Fruit fly (Drosophila melanogaster) whole organism, embryonic: ENCODE measurements around the gene CG12118.
A peak's percentile ranks its signal among the peaks of the same experiment; 100 is the strongest.

Experiments used
- ATbp ChIP-seq: fragments of 200-800 bp; sonication (Bioruptor generic); optimal IDR thresholded peaks from 2 replicates; lab custom pipeline; 2017; ENCODE audit warnings: missing biosample characterization, mild to moderate bottlenecking, missing genetic modification characterization, missing genetic modification reagents
- Bdp1 ChIP-seq: fragments of 200-800 bp; sonication (Bioruptor generic); optimal IDR thresholded peaks from 3 replicates; lab custom pipeline; 2016; ENCODE audit warnings: missing biosample characterization, missing genetic modification characterization
- Bgb ChIP-seq: fragments of 200-800 bp; sonication (Bioruptor generic); IDR thresholded peaks from 2 replicates; pipeline ENCODE4 v1.3.6; 2022; ENCODE audit warnings: missing biosample characterization, missing genetic modification characterization; ENCODE audit not compliant: partially characterized antibody
- CG1233 ChIP-seq: fragments of 200-800 bp; sonication (Bioruptor generic); optimal IDR thresholded peaks from 4 replicates; lab custom pipeline; 2018; ENCODE audit warnings: missing biosample characterization, mild to moderate bottlenecking, missing genetic modification characterization
- CG13287 ChIP-seq: fragments of 200-800 bp; sonication (Bioruptor generic); IDR thresholded peaks from 2 replicates; pipeline ENCODE4 v1.3.6; 2022; ENCODE audit warnings: missing biosample characterization, missing genetic modification characterization; ENCODE audit not compliant: partially characterized antibody
- CG15514 ChIP-seq: fragments of 200-800 bp; sonication (Bioruptor generic); optimal IDR thresholded peaks from 3 replicates; lab custom pipeline; 2017; ENCODE audit warnings: missing biosample characterization, missing genetic modification characterization, mild to moderate bottlenecking, moderate library complexity, missing genetic modification reagents
- CG1603 ChIP-seq: fragments of 200-800 bp; sonication (Bioruptor generic); optimal IDR thresholded peaks from 2 replicates; lab custom pipeline; 2019; ENCODE audit warnings: missing biosample characterization, mild to moderate bottlenecking, missing genetic modification characterization, moderate library complexity
- CG17829 ChIP-seq: fragments of 200-800 bp; optimal IDR thresholded peaks from 2 replicates; lab custom pipeline; 2019; ENCODE audit warnings: missing biosample characterization, mild to moderate bottlenecking, missing genetic modification characterization, moderate library complexity
- CG1832 ChIP-seq: fragments of 200-800 bp; sonication (Bioruptor generic); optimal IDR thresholded peaks from 2 replicates; lab custom pipeline; 2017; ENCODE audit warnings: missing biosample characterization, mild to moderate bottlenecking, missing genetic modification characterization, inconsistent platforms
- CG18764 ChIP-seq: fragments of 200-800 bp; sonication (Bioruptor generic); optimal IDR thresholded peaks from 3 replicates; lab custom pipeline; 2016; ENCODE audit warnings: missing biosample characterization, missing genetic modification characterization
- CG2120 ChIP-seq: fragments of 200-800 bp; sonication (Bioruptor generic); optimal IDR thresholded peaks from 3 replicates; lab custom pipeline; 2016; ENCODE audit warnings: missing biosample characterization, missing genetic modification characterization
- CG2889 ChIP-seq: fragments of 200-800 bp; sonication (Bioruptor generic); IDR thresholded peaks from 3 replicates; pipeline ENCODE4 v1.3.6; 2022; ENCODE audit warnings: missing biosample characterization, missing genetic modification characterization
- CG3281 ChIP-seq: fragments of 200-800 bp; sonication (Bioruptor generic); optimal IDR thresholded peaks from 3 replicates; lab custom pipeline; 2017; ENCODE audit warnings: missing biosample characterization, mild to moderate bottlenecking, missing genetic modification characterization
- CG4282 ChIP-seq: fragments of 200-800 bp; sonication (Bioruptor generic); optimal IDR thresholded peaks from 2 replicates; lab custom pipeline; 2016; ENCODE audit warnings: missing biosample characterization, missing genetic modification characterization
- CG4328 ChIP-seq: fragments of 200-800 bp; sonication (Bioruptor generic); optimal IDR thresholded peaks from 3 replicates; lab custom pipeline; 2017; ENCODE audit warnings: missing biosample characterization, missing genetic modification reagents, missing genetic modification characterization
- CG7271 ChIP-seq: fragments of 200-800 bp; sonication (Bioruptor generic); optimal IDR thresholded peaks from 2 replicates; lab custom pipeline; 2018; ENCODE audit warnings: missing biosample characterization, mild to moderate bottlenecking, missing genetic modification characterization, moderate library complexity
- CG7556 ChIP-seq: fragments of 200-800 bp; sonication (Bioruptor generic); optimal IDR thresholded peaks from 2 replicates; lab custom pipeline; 2017; ENCODE audit warnings: missing biosample characterization, mild to moderate bottlenecking, missing genetic modification characterization
- CG7839 ChIP-seq: fragments of 200-800 bp; sonication (Bioruptor generic); optimal IDR thresholded peaks from 3 replicates; lab custom pipeline; 2018; ENCODE audit warnings: missing biosample characterization, mild to moderate bottlenecking, missing genetic modification characterization, moderate library complexity
- CG7963 ChIP-seq: fragments of 200-800 bp; sonication (Bioruptor generic); IDR thresholded peaks from 3 replicates; pipeline ENCODE4 v1.3.6; 2022; ENCODE audit warnings: missing biosample characterization, missing genetic modification characterization; ENCODE audit not compliant: partially characterized antibody
- CG8944 ChIP-seq: fragments of 200-800 bp; sonication (Bioruptor generic); optimal IDR thresholded peaks from 3 replicates; lab custom pipeline; 2016; ENCODE audit warnings: missing biosample characterization, missing genetic modification characterization
- CG9215 ChIP-seq: fragments of 200-800 bp; sonication (Bioruptor generic); IDR thresholded peaks from 2 replicates; pipeline ENCODE4 v1.3.6; 2022; ENCODE audit warnings: missing biosample characterization, missing genetic modification characterization
- CG9727 ChIP-seq: fragments of 200-800 bp; sonication (Bioruptor generic); optimal IDR thresholded peaks from 3 replicates; lab custom pipeline; 2017; ENCODE audit warnings: missing biosample characterization, mild to moderate bottlenecking, missing genetic modification characterization
- CHES-1-like ChIP-seq: fragments of 200-800 bp; sonication (Bioruptor generic); optimal IDR thresholded peaks from 2 replicates; lab custom pipeline; 2016; ENCODE audit warnings: missing biosample characterization, missing genetic modification characterization
- Chrac-16 ChIP-seq: fragments of 200-800 bp; sonication (Bioruptor generic); optimal IDR thresholded peaks from 3 replicates; lab custom pipeline; 2016; ENCODE audit warnings: missing biosample characterization, missing genetic modification characterization
- Drgx ChIP-seq: fragments of 200-800 bp; sonication (Bioruptor generic); IDR thresholded peaks from 2 replicates; pipeline ENCODE4 v1.3.6; 2022; ENCODE audit warnings: missing biosample characterization, missing genetic modification characterization
- H15 ChIP-seq: fragments of 200-800 bp; sonication (Bioruptor generic); IDR thresholded peaks from 3 replicates; pipeline ENCODE4 v1.3.6; 2022; ENCODE audit warnings: missing biosample characterization, missing genetic modification characterization
- H2.0 ChIP-seq: fragments of 200-800 bp; sonication (Bioruptor generic); IDR thresholded peaks from 2 replicates; pipeline ENCODE4 v1.3.6; 2022; ENCODE audit warnings: missing biosample characterization, missing genetic modification characterization
- Hey ChIP-seq: fragments of 200-800 bp; sonication (Bioruptor generic); optimal IDR thresholded peaks from 3 replicates; lab custom pipeline; 2018; ENCODE audit warnings: missing biosample characterization, mild to moderate bottlenecking, missing genetic modification characterization
- Hr51 ChIP-seq, 2 experiments: fragments of 200-800 bp; sonication (Bioruptor generic); optimal IDR thresholded peaks; 2 replicates in 1 of 2; 3 replicates in 1 of 2; lab custom pipeline; 2016 to 2018; ENCODE audit warnings: missing biosample characterization in 2 of 2, missing genetic modification characterization in 2 of 2, mild to moderate bottlenecking in 1 of 2, moderate library complexity in 1 of 2
- Mrtf ChIP-seq: fragments of 200-800 bp; sonication (Bioruptor generic); IDR thresholded peaks from 3 replicates; pipeline ENCODE4 v1.3.6; 2022; ENCODE audit warnings: missing biosample characterization, missing genetic modification characterization
- Tbp ChIP-seq: fragments of >200 bp; optimal IDR thresholded peaks from 2 replicates; lab custom pipeline; 2018; ENCODE audit warnings: missing biosample characterization, missing genetic modification characterization
- ac ChIP-seq: fragments of 200-800 bp; sonication (Bioruptor generic); optimal IDR thresholded peaks from 3 replicates; lab custom pipeline; 2017; ENCODE audit warnings: missing biosample characterization, mild to moderate bottlenecking, missing genetic modification characterization
- bigmax ChIP-seq: fragments of 200-800 bp; sonication (Bioruptor generic); optimal IDR thresholded peaks from 2 replicates; lab custom pipeline; 2018; ENCODE audit warnings: missing biosample characterization, mild to moderate bottlenecking, missing genetic modification characterization
- ci ChIP-seq: fragments of 200-800 bp; sonication (Bioruptor generic); IDR thresholded peaks from 3 replicates; pipeline ENCODE4 v1.3.6; 2022; ENCODE audit warnings: missing biosample characterization, missing genetic modification characterization
- crol ChIP-seq: fragments of 200-800 bp; sonication (Bioruptor generic); IDR thresholded peaks from 2 replicates; pipeline ENCODE4 v1.3.6; 2022; ENCODE audit warnings: missing biosample characterization, missing genetic modification characterization
- emc ChIP-seq: fragments of 200-800 bp; sonication (Bioruptor generic); optimal IDR thresholded peaks from 2 replicates; lab custom pipeline; 2016; ENCODE audit warnings: missing biosample characterization, missing genetic modification characterization
- ems ChIP-seq: fragments of 200-800 bp; sonication (Bioruptor generic); optimal IDR thresholded peaks from 3 replicates; lab custom pipeline; 2016; ENCODE audit warnings: missing biosample characterization, missing genetic modification characterization
- exex ChIP-seq: fragments of 200-800 bp; sonication (Bioruptor generic); optimal IDR thresholded peaks from 4 replicates; lab custom pipeline; 2018; ENCODE audit warnings: missing biosample characterization, mild to moderate bottlenecking, missing genetic modification characterization, moderate library complexity
- fd3F ChIP-seq: fragments of 200-800 bp; sonication (Bioruptor generic); optimal IDR thresholded peaks from 2 replicates; lab custom pipeline; 2018; ENCODE audit warnings: missing biosample characterization, mild to moderate bottlenecking, missing genetic modification characterization, moderate library complexity
- ftz-f1 ChIP-seq: fragments of 200-800 bp; sonication (Bioruptor generic); optimal IDR thresholded peaks from 2 replicates; lab custom pipeline; 2016; ENCODE audit warnings: missing biosample characterization, missing genetic modification characterization
- gem ChIP-seq: fragments of 200-800 bp; sonication (Bioruptor generic); optimal IDR thresholded peaks from 2 replicates; lab custom pipeline; 2019; ENCODE audit warnings: missing biosample characterization, mild to moderate bottlenecking, missing genetic modification characterization, moderate library complexity
- hb ChIP-seq: fragments of 200-800 bp; sonication (Bioruptor generic); IDR thresholded peaks from 3 replicates; pipeline ENCODE4 v1.3.6; 2022; ENCODE audit warnings: missing biosample characterization, missing genetic modification characterization; ENCODE audit not compliant: partially characterized antibody
- lola ChIP-seq, 3 experiments: fragments of >200 bp in 2 of 3; fragments of 200-800 bp in 1 of 3; sonication (Bioruptor generic) in 1 of 3; optimal IDR thresholded peaks; 2 replicates each; lab custom pipeline; 2017 to 2019; ENCODE audit warnings: missing biosample characterization in 3 of 3, missing genetic modification characterization in 3 of 3, mild to moderate bottlenecking in 1 of 3, moderate library complexity in 1 of 3
- peb ChIP-seq: fragments of 200-800 bp; sonication (Bioruptor generic); IDR thresholded peaks from 2 replicates; pipeline ENCODE4 v1.3.6; 2022; ENCODE audit warnings: missing biosample characterization, missing genetic modification characterization
- sens-2 ChIP-seq: fragments of 200-800 bp; sonication (Bioruptor generic); IDR thresholded peaks from 2 replicates; pipeline ENCODE4 v1.3.6; 2022; ENCODE audit warnings: missing biosample characterization, missing genetic modification characterization
- sqz ChIP-seq: fragments of 200-800 bp; sonication (Bioruptor generic); optimal IDR thresholded peaks from 3 replicates; lab custom pipeline; 2018; ENCODE audit warnings: missing biosample characterization, mild to moderate bottlenecking, missing genetic modification characterization
- trh ChIP-seq: fragments of 200-800 bp; sonication (Bioruptor generic); optimal IDR thresholded peaks from 2 replicates; lab custom pipeline; 2016; ENCODE audit warnings: missing biosample characterization, missing genetic modification characterization
- tx ChIP-seq: fragments of 200-800 bp; sonication (Bioruptor generic); optimal IDR thresholded peaks from 2 replicates; lab custom pipeline; 2016; ENCODE audit warnings: missing biosample characterization, missing genetic modification characterization
- vfl ChIP-seq: fragments of 200-800 bp; sonication (Bioruptor generic); optimal IDR thresholded peaks from 2 replicates; lab custom pipeline; 2016; ENCODE audit warnings: missing biosample characterization, missing genetic modification characterization
- zf30C ChIP-seq: fragments of 200-800 bp; sonication (Bioruptor generic); optimal IDR thresholded peaks from 3 replicates; lab custom pipeline; 2018; ENCODE audit warnings: missing biosample characterization, mild to moderate bottlenecking, missing genetic modification characterization

The CG12118 gene

DNA sequence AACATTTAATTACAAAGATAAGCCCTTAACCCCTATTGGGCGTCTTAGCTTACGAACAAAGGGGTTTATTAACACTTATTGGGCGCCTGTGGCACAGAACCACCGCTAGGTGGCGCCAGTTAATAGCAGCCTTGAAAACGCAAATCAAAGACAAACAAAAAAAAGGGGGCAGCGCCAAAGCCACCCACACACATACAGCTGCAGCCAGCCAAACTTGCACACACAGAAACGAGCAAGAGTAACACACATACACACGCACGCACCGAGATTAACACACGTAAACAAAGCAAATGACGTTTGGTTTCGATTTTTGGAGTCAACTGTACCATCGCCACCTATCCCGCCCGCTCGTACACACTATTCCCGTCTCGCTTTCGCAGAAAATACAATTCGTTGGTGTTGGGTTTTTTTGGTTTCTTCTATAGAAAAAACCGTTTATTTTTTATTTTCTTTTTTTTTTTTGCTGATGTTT, 44.1 kb downstream of the CG12118 start (continued):
- TF ChIP-seq CG7839 (tag; lab: Kevin White, UChicago): peak; percentile 33
- no peak for TF ChIP-seq vfl (GFP tag; lab: Kevin White, UChicago)
- peak; percentile 63 for TF ChIP-seq CG15514 (GFP tag; lab: Kevin White, UChicago)
- no peak for TF ChIP-seq crol (GFP tag; lab: Robert Waterston, UW)
- TF ChIP-seq CG17829 (tag; lab: Kevin White, UChicago): peak; percentile 16
- TF ChIP-seq Bdp1: no peak
- no peak for TF ChIP-seq H15
- peak; percentile 30 for TF ChIP-seq CG9727 (GFP tag; lab: Kevin White, UChicago)
- no peak for TF ChIP-seq trh
- TF ChIP-seq Hr51 (GFP tag; optimal IDR thresholded peaks at IDR 0.05; lab: Kevin White, UChicago): no peak
- peak; percentile 48 for TF ChIP-seq CG2120 (GFP tag; lab: Kevin White, UChicago)
- TF ChIP-seq tx (GFP tag; lab: Kevin White, UChicago): no peak
- 0 out of 2 replicates have a peak, but pooled peaks have one; percentile 30 for TF ChIP-seq sens-2
- no peak for TF ChIP-seq CG1832 (GFP tag; lab: Kevin White, UChicago)
- TF ChIP-seq CG9215 (GFP tag; lab: Robert Waterston, UW): no peak
- TF ChIP-seq Bgb: 0 out of 2 replicates have a peak, but pooled peaks have one; percentile 30
- peak; percentile 41 for TF ChIP-seq fd3F (GFP tag; lab: Kevin White, UChicago)
- peak; percentile 38 for TF ChIP-seq CHES-1-like (GFP tag; lab: Kevin White, UChicago)
- TF ChIP-seq H2.0 (GFP tag; lab: Robert Waterston, UW): no peak
- peak; percentile 27 for TF ChIP-seq CG4282 (GFP tag; lab: Kevin White, UChicago)
- TF ChIP-seq ems: no peak
- TF ChIP-seq CG3281 (GFP tag; lab: Kevin White, UChicago): peak; percentile 53
- no peak for TF ChIP-seq Mrtf
- TF ChIP-seq ftz-f1 (GFP tag; lab: Kevin White, UChicago): peak; percentile 96
- TF ChIP-seq emc (GFP tag; lab: Kevin White, UChicago): no peak
- TF ChIP-seq sqz: peak; percentile 83
- TF ChIP-seq lola (GFP tag; optimal IDR thresholded peaks at IDR 0.05; lab: Kevin White, UChicago): no peak
- no peak for TF ChIP-seq CG18764 (GFP tag; lab: Kevin White, UChicago)
- TF ChIP-seq CG1603 (tag; lab: Kevin White, UChicago): peak; percentile 15
- TF ChIP-seq ac (GFP tag; lab: Kevin White, UChicago): no peak
- TF ChIP-seq bigmax (GFP tag; lab: Kevin White, UChicago): no peak
- no peak for TF ChIP-seq peb
- no peak for TF ChIP-seq CG8944
- TF ChIP-seq gem (tag; lab: Kevin White, UChicago): no peak
- no peak for TF ChIP-seq Tbp (GFP tag; lab: Kevin White, UChicago)
- TF ChIP-seq hb (GFP tag; lab: Robert Waterston, UW): no peak
- TF ChIP-seq CG1233 (GFP tag; lab: Kevin White, UChicago): no peak
- no peak for TF ChIP-seq CG7963 (GFP tag; lab: Robert Waterston, UW)
- peak; percentile 24 for TF ChIP-seq Chrac-16 (GFP tag; lab: Kevin White, UChicago)
- no peak for TF ChIP-seq CG4328
- peak; percentile 68 for TF ChIP-seq Drgx (GFP tag; lab: Robert Waterston, UW)
- TF ChIP-seq zf30C (GFP tag; lab: Kevin White, UChicago): peak; percentile 43
- TF ChIP-seq ci (GFP tag; lab: Robert Waterston, UW): peak; percentile 73; the same call in 2 of the 3 replicates
- TF ChIP-seq CG7271 (tag; lab: Kevin White, UChicago): no peak
- TF ChIP-seq ATbp: peak; percentile 84
- TF ChIP-seq Hey (tag; lab: Kevin White, UChicago): no peak
- peak; percentile 22 for TF ChIP-seq exex (tag; lab: Kevin White, UChicago)
- TF ChIP-seq CG7556 (GFP tag; lab: Kevin White, UChicago): peak; percentile 32
- peak; percentile 13; the same call in 1 of the 2 replicates for TF ChIP-seq CG13287 (GFP tag; lab: Robert Waterston, UW)
- no peak for TF ChIP-seq CG2889
